Fruit fly (Drosophila melanogaster) whole organism, prepupa: ENCODE data around the gene Ugt37D1.
A peak's percentile ranks its signal among the peaks of the same experiment; 100 is the strongest.

Source experiments
- CG11762 ChIP-seq: fragments of 200-800 bp; sonication (Bioruptor generic); optimal IDR thresholded peaks from 3 replicates; lab custom pipeline; 2016; ENCODE audit warnings: missing biosample characterization, missing genetic modification characterization; ENCODE audit not compliant: insufficient read depth
- CG16779 ChIP-seq: fragments of 200-800 bp; sonication (Bioruptor generic); optimal IDR thresholded peaks from 3 replicates; lab custom pipeline; 2017; ENCODE audit warnings: missing biosample characterization, mild to moderate bottlenecking, missing genetic modification characterization
- CG32006 ChIP-seq: fragments of 200-800 bp; sonication (Bioruptor generic); optimal IDR thresholded peaks from 3 replicates; lab custom pipeline; 2017; ENCODE audit warnings: missing biosample characterization, mild to moderate bottlenecking, missing genetic modification characterization
- CG6792 ChIP-seq: fragments of 200-800 bp; sonication (Bioruptor generic); optimal IDR thresholded peaks from 3 replicates; lab custom pipeline; 2016; ENCODE audit warnings: missing biosample characterization, missing genetic modification characterization
- CG6854 ChIP-seq: fragments of 200-800 bp; sonication (Bioruptor generic); optimal IDR thresholded peaks from 2 replicates; lab custom pipeline; 2017; ENCODE audit warnings: missing biosample characterization, mild to moderate bottlenecking, missing genetic modification characterization
- CG8319 ChIP-seq: fragments of 200-800 bp; sonication (Bioruptor generic); optimal IDR thresholded peaks from 3 replicates; lab custom pipeline; 2016; ENCODE audit warnings: missing biosample characterization, missing genetic modification characterization
- Eip93F ChIP-seq: fragments of 200-800 bp; sonication (Bioruptor generic); optimal IDR thresholded peaks from 2 replicates; lab custom pipeline; 2016; ENCODE audit warnings: missing biosample characterization, mild to moderate bottlenecking, missing genetic modification characterization
- Ets96B ChIP-seq: fragments of 200-800 bp; optimal IDR thresholded peaks from 2 replicates; lab custom pipeline; 2019; ENCODE audit warnings: missing biosample characterization, mild to moderate bottlenecking, missing genetic modification characterization, moderate library complexity
- Gug ChIP-seq: fragments of 200-800 bp; sonication (Bioruptor generic); IDR thresholded peaks from 2 replicates; pipeline ENCODE4 v1.3.6; 2022; ENCODE audit warnings: missing biosample characterization, missing genetic modification characterization
- fkh ChIP-seq: fragments of 200-800 bp; sonication (Bioruptor generic); optimal IDR thresholded peaks from 3 replicates; lab custom pipeline; 2017; ENCODE audit warnings: missing biosample characterization, mild to moderate bottlenecking, missing genetic modification characterization, moderate library complexity
- spab ChIP-seq: fragments of 200-800 bp; sonication (Bioruptor generic); optimal IDR thresholded peaks from 2 replicates; lab custom pipeline; 2017; ENCODE audit warnings: missing biosample characterization, mild to moderate bottlenecking, missing genetic modification characterization, missing genetic modification reagents
- svp ChIP-seq: fragments of 200-800 bp; sonication (Bioruptor generic); peaks from one replicate; lab custom pipeline; 2016; ENCODE audit warnings: missing biosample characterization, missing genetic modification characterization

DNA sequence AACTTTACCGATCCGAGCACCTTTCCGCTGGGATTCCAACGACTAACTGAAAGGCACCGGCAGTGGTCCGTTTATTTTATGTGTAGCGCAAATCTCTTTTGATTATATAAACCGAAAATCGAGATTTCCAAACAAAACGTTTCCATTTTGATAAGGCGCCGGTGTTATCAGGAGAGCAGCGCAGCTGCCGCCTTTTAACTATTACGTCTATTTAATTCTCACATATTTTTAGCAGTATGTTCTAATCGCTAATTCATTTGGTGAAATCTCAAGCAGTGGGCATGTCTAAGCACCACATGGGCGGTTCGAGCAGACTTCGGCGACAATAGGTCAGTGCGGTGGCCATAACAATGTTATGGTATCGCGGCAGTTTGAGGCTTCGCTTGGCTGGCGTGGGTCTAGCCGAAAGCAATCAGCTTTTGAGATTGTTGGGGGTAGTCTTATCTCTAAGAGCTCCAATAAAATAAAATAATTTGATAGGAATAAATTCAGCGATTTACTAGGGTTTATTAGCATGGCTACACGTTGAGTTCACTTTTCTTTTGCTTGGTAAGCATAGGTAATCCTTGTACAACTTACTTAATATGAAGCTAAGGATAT is 8.1 kb upstream of the Ugt37D1 start, which contains the start of gene Cyt-b5-r:
- TF ChIP-seq Gug (no peak), CG8319 (GFP tag; lab: Kevin White, UChicago) (no peak), CG32006 (GFP tag; lab: Kevin White, UChicago) (no peak), CG6854 (no peak), Eip93F (GFP tag; lab: Kevin White, UChicago) (no peak), CG6792 (GFP tag; lab: Kevin White, UChicago) (no peak), fkh (GFP tag; lab: Kevin White, UChicago) (no peak), Ets96B (tag; lab: Kevin White, UChicago) (no peak), spab (GFP tag; lab: Kevin White, UChicago) (no peak), CG16779 (tag; lab: Kevin White, UChicago) (no peak), svp (GFP tag; lab: Kevin White, UChicago) (peak; percentile 89), CG11762 (GFP tag; lab: Kevin White, UChicago) (no peak)
